Worm (Caenorhabditis elegans) whole organism, early embryonic: ENCODE measurements around the gene Y58A7A.2.

Experiments
- hmg-4 ChIP-seq: fragments of 200-800 bp; sonication (Bioruptor generic); optimal IDR thresholded peaks from 2 replicates; lab custom pipeline; 2018; ENCODE audit warnings: mild to moderate bottlenecking, missing genetic modification characterization, missing compliant biosample characterization
- sea-1 ChIP-seq: fragments of 200-800 bp; sonication (Bioruptor generic); conservative IDR thresholded peaks from 2 replicates; pipeline ENCODE4 v1.3.6; 2022; ENCODE audit warnings: missing genetic modification characterization, missing compliant biosample characterization
- tbx-37 ChIP-seq: fragments of 200-800 bp; sonication (Bioruptor generic); conservative IDR thresholded peaks from 2 replicates; pipeline ENCODE4 v1.3.6; 2022; ENCODE audit warnings: missing genetic modification reagents, missing genetic modification characterization, missing compliant biosample characterization

Y58A7A.2 gene

ce11 chrV:5023355-5023754, 48.6 kb downstream of the Y58A7A.2 start:
- TF ChIP-seq sea-1 (no peak), hmg-4 (GFP tag; lab: Kevin White, UChicago) (peak; percentile 37), tbx-37 (GFP tag; lab: Robert Waterston, UW) (no peak)
